Worm (Caenorhabditis elegans): ENCODE measurements around the gene ife-3.

DNA sequence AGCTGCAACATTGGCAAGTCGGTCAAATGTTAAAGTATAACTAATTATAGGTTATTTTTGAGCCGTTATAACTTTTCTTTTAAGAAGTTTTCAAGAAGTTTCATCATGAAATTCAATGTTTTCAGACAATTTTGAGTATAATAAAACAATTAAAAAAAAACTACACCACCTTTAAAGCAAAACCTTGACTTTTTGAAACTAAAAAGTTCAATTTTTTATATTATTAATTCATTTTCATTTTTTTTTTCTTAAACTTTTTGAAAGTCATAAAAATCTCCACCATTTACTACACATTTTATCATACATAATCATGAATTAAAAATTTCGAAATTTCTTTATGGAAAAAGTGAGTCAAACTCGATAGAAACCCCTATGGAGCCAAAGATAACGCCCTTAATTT is 37.4 kb upstream of the ife-3 start, which contains the start of gene B0348.2:
- TF ChIP-seq snpc-4 (tag; optimal IDR thresholded peaks at IDR 0.05), result no peak
- TF ChIP-seq lin-11 (tag; optimal IDR thresholded peaks at IDR 0.05), result no peak
- no peak for TF ChIP-seq unc-39 (tag; optimal IDR thresholded peaks at IDR 0.05)
- TF ChIP-seq nhr-11 (tag; optimal IDR thresholded peaks at IDR 0.05), result no peak
- no peak for TF ChIP-seq nhr-25 (tag; optimal IDR thresholded peaks at IDR 0.05)
- TF ChIP-seq unc-62 (GFP tag; optimal IDR thresholded peaks at IDR 0.05), result no peak

All from whole organism, L2 larva.